Fruit fly (Drosophila melanogaster): ENCODE measurements around the gene Gs1.

- TF ChIP-seq br (GFP tag; optimal IDR thresholded peaks at IDR 0.05) (no peak), tai (GFP tag; optimal IDR thresholded peaks at IDR 0.05) (no peak), usp (GFP tag; optimal IDR thresholded peaks at IDR 0.05) (no peak), sage (GFP tag; optimal IDR thresholded peaks at IDR 0.05) (no peak), Mio (GFP tag; optimal IDR thresholded peaks at IDR 0.05) (no peak), Abd-B (GFP tag; optimal IDR thresholded peaks at IDR 0.05) (no peak), Sp1 (GFP tag; optimal IDR thresholded peaks at IDR 0.05) (no peak), Hr78 (GFP tag; optimal IDR thresholded peaks at IDR 0.05) (no peak), CrebA (GFP tag; optimal IDR thresholded peaks at IDR 0.05; ENCODE audit: borderline replicate concordance) (no peak)
Measured at dm6 chr2L:114429-114828, 17.4 kb upstream of the Gs1 start, which contains the start of gene ND-15.

All from whole organism, wandering third instar larva.